Worm (Caenorhabditis elegans) whole organism, L2 larva: ENCODE measurements around the gene F26F12.4.

Experiments
- R02D3.7 ChIP-seq: fragments of 150-350 bp; optimal IDR thresholded peaks from 2 replicates; lab custom pipeline; 2014; ENCODE audit warnings: missing biosample characterization, missing genetic modification characterization
- Y55F3AM.14 ChIP-seq: fragments of 200-800 bp; sonication (Bioruptor generic); optimal IDR thresholded peaks from 2 replicates; lab custom pipeline; 2018; ENCODE audit warnings: mild to moderate bottlenecking, missing genetic modification characterization, missing compliant biosample characterization
- alr-1 ChIP-seq: fragments of 150-350 bp; optimal IDR thresholded peaks from 2 replicates; lab custom pipeline; 2014; ENCODE audit warnings: missing biosample characterization, missing genetic modification characterization
- blmp-1 ChIP-seq: sonication (generic microtip); optimal IDR thresholded peaks from 2 replicates; lab custom pipeline; 2017; ENCODE audit warnings: missing genetic modification characterization, mild to moderate bottlenecking, missing compliant biosample characterization, antibody characterized with exemption, moderate library complexity; ENCODE audit not compliant: insufficient read depth
- ceh-82 ChIP-seq: fragments of 150-350 bp; optimal IDR thresholded peaks from 2 replicates; lab custom pipeline; 2014; ENCODE audit warnings: missing biosample characterization, missing genetic modification characterization
- crh-2 ChIP-seq: sonication (generic microtip); optimal IDR thresholded peaks from 2 replicates; lab custom pipeline; 2017; ENCODE audit warnings: missing biosample characterization, missing genetic modification characterization
- egl-27 ChIP-seq: sonication (generic microtip); optimal IDR thresholded peaks from 3 replicates; lab custom pipeline; 2017; ENCODE audit warnings: missing biosample characterization, missing genetic modification reagents, missing genetic modification characterization
- elt-1 ChIP-seq: fragments of 150-350 bp; optimal IDR thresholded peaks from 2 replicates; lab custom pipeline; 2014; ENCODE audit warnings: missing biosample characterization, missing genetic modification characterization
- fos-1 ChIP-seq: fragments of 150-350 bp; optimal IDR thresholded peaks from 2 replicates; lab custom pipeline; 2014; ENCODE audit warnings: missing biosample characterization, missing genetic modification characterization
- gmeb-1 ChIP-seq: fragments of 150-350 bp; optimal IDR thresholded peaks from 2 replicates; lab custom pipeline; 2014; ENCODE audit warnings: missing biosample characterization, missing genetic modification characterization
- lin-11 ChIP-seq: fragments of 150-350 bp; sonication (generic microtip); optimal IDR thresholded peaks from 2 replicates; lab custom pipeline; 2014; ENCODE audit warnings: missing biosample characterization, missing genetic modification characterization, inconsistent platforms, mixed read lengths
- lin-39 ChIP-seq: fragments of 150-350 bp; optimal IDR thresholded peaks from 2 replicates; lab custom pipeline; 2014; ENCODE audit warnings: missing biosample characterization, missing genetic modification reagents, missing genetic modification characterization
- lsy-2 ChIP-seq, 2 experiments: fragments of 150-350 bp in 1 of 2; sonication (generic microtip) in 1 of 2; optimal IDR thresholded peaks; 2 replicates each; lab custom pipeline; 2014 to 2017; ENCODE audit warnings: missing biosample characterization in 2 of 2, missing genetic modification characterization in 2 of 2
- mbf-1 ChIP-seq: sonication (generic microtip); optimal IDR thresholded peaks from 2 replicates; lab custom pipeline; 2017; ENCODE audit warnings: missing biosample characterization, missing genetic modification characterization
- mdl-1 ChIP-seq, 2 experiments: fragments of 150-350 bp in 1 of 2; sonication (generic microtip) in 1 of 2; optimal IDR thresholded peaks; 2 replicates each; lab custom pipeline; 2017; ENCODE audit warnings: missing biosample characterization in 2 of 2, missing genetic modification characterization in 2 of 2
- nhr-10 ChIP-seq: sonication (generic microtip); optimal IDR thresholded peaks from 2 replicates; lab custom pipeline; 2017; ENCODE audit warnings: missing biosample characterization, missing genetic modification characterization
- nhr-12 ChIP-seq: fragments of 150-350 bp; optimal IDR thresholded peaks from 2 replicates; lab custom pipeline; 2014; ENCODE audit warnings: missing biosample characterization, missing genetic modification characterization
- nhr-129 ChIP-seq: fragments of 150-350 bp; optimal IDR thresholded peaks from 2 replicates; lab custom pipeline; 2014; ENCODE audit warnings: missing biosample characterization, missing genetic modification characterization
- nhr-21 ChIP-seq: fragments of 150-350 bp; optimal IDR thresholded peaks from 2 replicates; lab custom pipeline; 2014; ENCODE audit warnings: missing biosample characterization, missing genetic modification characterization
- nhr-23 ChIP-seq: fragments of 150-350 bp; optimal IDR thresholded peaks from 2 replicates; lab custom pipeline; 2014; ENCODE audit warnings: missing biosample characterization, missing genetic modification reagents, missing genetic modification characterization
- nhr-237 ChIP-seq: fragments of 150-350 bp; optimal IDR thresholded peaks from 2 replicates; lab custom pipeline; 2014; ENCODE audit warnings: missing biosample characterization, missing genetic modification characterization
- nhr-25 ChIP-seq: fragments of 150-350 bp; sonication (generic microtip); optimal IDR thresholded peaks from 3 replicates; lab custom pipeline; 2014; ENCODE audit warnings: missing biosample characterization, missing genetic modification characterization
- nhr-6 ChIP-seq: fragments of 150-350 bp; optimal IDR thresholded peaks from 2 replicates; lab custom pipeline; 2014; ENCODE audit warnings: missing biosample characterization, missing genetic modification characterization
- nhr-77 ChIP-seq: fragments of 150-350 bp; optimal IDR thresholded peaks from 2 replicates; lab custom pipeline; 2014; ENCODE audit warnings: missing biosample characterization, missing genetic modification characterization
- peb-1 ChIP-seq: fragments of 150-350 bp; optimal IDR thresholded peaks from 2 replicates; lab custom pipeline; 2014; ENCODE audit warnings: missing biosample characterization, missing genetic modification characterization
- skn-1 ChIP-seq: sonication (generic microtip); optimal IDR thresholded peaks from 2 replicates; lab custom pipeline; 2017; ENCODE audit warnings: missing biosample characterization, missing genetic modification characterization
- sma-3 ChIP-seq: sonication (generic microtip); optimal IDR thresholded peaks from 2 replicates; lab custom pipeline; 2016; ENCODE audit warnings: missing genetic modification reagents, missing genetic modification characterization, missing compliant biosample characterization
- sma-9 ChIP-seq, 2 experiments: fragments of 150-350 bp in 1 of 2; sonication (generic microtip) in 1 of 2; optimal IDR thresholded peaks; 2 replicates each; lab custom pipeline; 2014 to 2016; ENCODE audit warnings: missing genetic modification characterization in 2 of 2, mild to moderate bottlenecking in 1 of 2, missing biosample characterization in 1 of 2, missing compliant biosample characterization in 1 of 2, missing genetic modification reagents in 1 of 2, moderate library complexity in 1 of 2
- snpc-4 ChIP-seq: fragments of 150-350 bp; optimal IDR thresholded peaks from 2 replicates; lab custom pipeline; 2014; ENCODE audit warnings: missing biosample characterization, missing genetic modification characterization
- unc-39 ChIP-seq: fragments of 150-350 bp; optimal IDR thresholded peaks from 2 replicates; lab custom pipeline; 2014; ENCODE audit warnings: missing biosample characterization, missing genetic modification characterization
- zag-1 ChIP-seq: fragments of 150-350 bp; optimal IDR thresholded peaks from 2 replicates; lab custom pipeline; 2014; ENCODE audit warnings: missing biosample characterization, missing genetic modification characterization
- ztf-11 ChIP-seq: sonication (generic microtip); optimal IDR thresholded peaks from 2 replicates; lab custom pipeline; 2017; ENCODE audit warnings: missing biosample characterization, missing genetic modification characterization
- ztf-4 ChIP-seq: fragments of 150-350 bp; optimal IDR thresholded peaks from 2 replicates; lab custom pipeline; 2014; ENCODE audit warnings: missing biosample characterization, missing genetic modification characterization

F26F12.4 gene

ce11 chrV:5825478-5825877 is 43.6 kb downstream of the F26F12.4 start:
- no peak for TF ChIP-seq lin-39 (tag; lab: Kevin White, UChicago)
- no peak for TF ChIP-seq nhr-10
- no peak for TF ChIP-seq nhr-23 (tag; lab: Kevin White, UChicago)
- no peak for TF ChIP-seq ztf-11 (tag; lab: Kevin White, UChicago)
- no peak for TF ChIP-seq R02D3.7
- no peak for TF ChIP-seq ztf-4 (tag; lab: Kevin White, UChicago)
- no peak for TF ChIP-seq blmp-1
- no peak for TF ChIP-seq nhr-25 (tag; lab: Kevin White, UChicago)
- no peak for TF ChIP-seq nhr-129 (tag; lab: Kevin White, UChicago)
- no peak for TF ChIP-seq alr-1 (tag; lab: Kevin White, UChicago)
- TF ChIP-seq mbf-1 (tag; lab: Kevin White, UChicago), result no peak
- TF ChIP-seq nhr-77 (tag; lab: Kevin White, UChicago), result no peak

DNA sequence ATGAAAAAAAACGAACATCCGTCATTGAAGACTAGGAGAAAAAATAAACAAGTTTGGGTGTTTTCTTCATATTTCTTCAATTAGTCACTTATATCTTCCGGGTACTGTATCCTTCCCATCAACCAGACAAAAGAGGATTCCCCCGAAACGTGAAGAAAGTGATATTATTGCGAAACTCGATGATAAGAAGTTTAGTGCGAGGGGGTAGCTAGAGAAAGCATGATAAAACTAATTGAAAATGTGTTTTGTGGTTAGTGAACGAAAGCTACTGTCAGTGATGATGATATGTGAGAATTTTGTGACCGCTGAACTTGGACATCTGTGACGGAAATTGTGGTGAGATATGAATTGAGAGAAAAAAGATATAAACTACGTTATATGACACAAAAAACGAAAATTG is 46.2 kb downstream of the F26F12.4 start:
- peak; percentile 90 for TF ChIP-seq sma-3 (GFP tag; lab: Kevin White, UChicago)
- peak; percentile 10 for TF ChIP-seq nhr-129 (tag; lab: Kevin White, UChicago)
- no peak for TF ChIP-seq ceh-82
- TF ChIP-seq nhr-25 (tag; lab: Kevin White, UChicago), result peak; percentile 79
- peak; percentile 12 for TF ChIP-seq gmeb-1 (tag; lab: Kevin White, UChicago)
- TF ChIP-seq crh-2 (tag; lab: Kevin White, UChicago), result peak; percentile 55
- TF ChIP-seq blmp-1, result peak; percentile 91
- peak; percentile 77 for TF ChIP-seq egl-27 (tag; lab: Kevin White, UChicago)
- no peak for TF ChIP-seq nhr-12
- TF ChIP-seq fos-1 (tag; lab: Kevin White, UChicago), result peak; percentile 91
- peak; percentile 90 for TF ChIP-seq nhr-21 (tag; lab: Kevin White, UChicago)
- no peak for TF ChIP-seq unc-39 (tag; lab: Kevin White, UChicago)
- TF ChIP-seq lin-11 (tag; lab: Kevin White, UChicago), result no peak
- peak; percentile 92 for TF ChIP-seq sma-9 (GFP tag; optimal IDR thresholded peaks at IDR 0.05; lab: Kevin White, UChicago)
- TF ChIP-seq sma-9 (tag; optimal IDR thresholded peaks at IDR 0.05; lab: Kevin White, UChicago), result no peak
- peak in 1 of 2 experiments; percentile 52 for TF ChIP-seq lsy-2 (tag; optimal IDR thresholded peaks at IDR 0.05; lab: Kevin White, UChicago)
- TF ChIP-seq mdl-1 (tag; optimal IDR thresholded peaks at IDR 0.05; lab: Kevin White, UChicago), result peak; percentile 31 to 49
- TF ChIP-seq skn-1, result no peak
- no peak for TF ChIP-seq lin-39 (tag; lab: Kevin White, UChicago)
- TF ChIP-seq, all 48 proteins: peak for 12

DNA sequence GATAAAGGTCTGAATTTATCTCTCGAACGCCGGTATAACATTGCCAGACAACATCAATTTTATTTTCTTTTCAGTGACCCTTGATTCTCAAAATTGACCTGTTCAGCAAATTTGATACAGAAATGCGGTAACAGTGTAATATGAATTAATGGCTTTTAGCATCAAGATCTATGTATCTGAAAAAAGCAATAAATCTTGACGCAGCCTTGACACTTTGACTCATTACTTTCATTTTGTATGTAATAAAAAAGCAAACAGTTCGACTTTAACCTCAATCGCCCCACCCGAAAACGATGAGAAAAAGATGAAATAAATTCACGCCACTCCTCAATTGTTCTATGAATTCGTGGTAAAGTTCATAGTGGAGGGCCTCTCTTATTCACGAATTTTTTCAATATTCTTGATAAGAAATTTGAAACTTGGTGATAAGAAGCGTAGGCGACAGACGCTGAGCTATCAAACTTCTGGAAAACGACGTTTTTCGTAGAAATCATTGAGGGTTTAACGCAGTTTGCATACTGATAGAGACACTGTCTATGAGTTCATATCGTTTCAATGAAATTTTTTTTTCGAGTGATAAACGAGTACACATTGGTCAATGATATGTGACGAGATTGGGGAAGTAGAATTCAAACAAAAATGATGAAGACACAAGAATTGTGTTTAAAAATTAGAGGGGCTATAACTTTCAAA is 47.5 kb downstream of the F26F12.4 start:
- no peak for TF ChIP-seq skn-1
- TF ChIP-seq peb-1 (tag; lab: Kevin White, UChicago), result no peak
- no peak for TF ChIP-seq snpc-4 (tag; lab: Kevin White, UChicago)
- TF ChIP-seq sma-3 (GFP tag; lab: Kevin White, UChicago), result peak; percentile 72
- no peak for TF ChIP-seq elt-1 (tag; lab: Kevin White, UChicago)
- TF ChIP-seq nhr-129 (tag; lab: Kevin White, UChicago), result no peak
- TF ChIP-seq unc-39 (tag; lab: Kevin White, UChicago), result no peak
- TF ChIP-seq mdl-1 (tag; optimal IDR thresholded peaks at IDR 0.05; lab: Kevin White, UChicago), result no peak
- no peak for TF ChIP-seq Y55F3AM.14 (GFP tag; lab: Kevin White, UChicago)
- no peak for TF ChIP-seq nhr-237 (tag; lab: Kevin White, UChicago)
- no peak for TF ChIP-seq egl-27 (tag; lab: Kevin White, UChicago)
- TF ChIP-seq nhr-6 (tag; lab: Kevin White, UChicago), result no peak
- no peak for TF ChIP-seq zag-1 (tag; lab: Kevin White, UChicago)
- peak; percentile 79 for TF ChIP-seq sma-9 (GFP tag; optimal IDR thresholded peaks at IDR 0.05; lab: Kevin White, UChicago)
- TF ChIP-seq sma-9 (tag; optimal IDR thresholded peaks at IDR 0.05; lab: Kevin White, UChicago), result no peak
- TF ChIP-seq nhr-25 (tag; lab: Kevin White, UChicago), result peak; percentile 54
- peak; percentile 87 for TF ChIP-seq fos-1 (tag; lab: Kevin White, UChicago)
- peak; percentile 29 for TF ChIP-seq crh-2 (tag; lab: Kevin White, UChicago)
- TF ChIP-seq blmp-1, result peak; percentile 47

DNA sequence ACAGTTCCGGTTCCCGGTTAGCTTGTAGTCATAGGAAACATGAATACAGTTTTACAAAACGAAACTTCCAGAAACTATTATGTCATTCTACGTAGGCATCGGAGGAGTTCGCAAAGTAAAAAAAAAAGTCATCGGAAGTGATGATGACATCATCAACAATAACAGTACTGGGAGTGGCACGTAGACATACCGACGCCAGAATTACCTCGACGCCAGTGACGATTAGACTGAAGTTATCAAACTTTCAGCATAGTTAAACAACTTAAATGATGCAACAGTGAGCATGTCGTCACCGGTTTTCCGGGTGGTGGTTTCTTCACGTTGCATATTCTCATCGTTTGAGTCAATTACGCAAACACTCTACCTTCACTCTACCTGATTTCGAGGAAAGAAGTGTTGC is 48.7 kb downstream of the F26F12.4 start:
- TF ChIP-seq sma-3 (GFP tag; lab: Kevin White, UChicago), result peak; percentile 90
- peak; percentile 15 for TF ChIP-seq nhr-129 (tag; lab: Kevin White, UChicago)
- TF ChIP-seq sma-9 (GFP tag; optimal IDR thresholded peaks at IDR 0.05; lab: Kevin White, UChicago), result peak; percentile 69
- TF ChIP-seq sma-9 (tag; optimal IDR thresholded peaks at IDR 0.05; lab: Kevin White, UChicago), result no peak
- TF ChIP-seq zag-1 (tag; lab: Kevin White, UChicago), result no peak
- TF ChIP-seq, all 48 proteins: peak for 3
